Fruit fly (Drosophila melanogaster) whole organism, adult: ENCODE measurements around the gene sog.

Source experiments
- CG7045 ChIP-seq: fragments of 200-800 bp; sonication (Bioruptor generic); optimal IDR thresholded peaks from 2 replicates; lab custom pipeline; 2017; ENCODE audit warnings: missing biosample characterization, mild to moderate bottlenecking, missing genetic modification characterization
- toe ChIP-seq: fragments of 200-800 bp; sonication (Bioruptor generic); optimal IDR thresholded peaks from 2 replicates; lab custom pipeline; 2016; ENCODE audit warnings: missing biosample characterization, missing genetic modification characterization

DNA sequence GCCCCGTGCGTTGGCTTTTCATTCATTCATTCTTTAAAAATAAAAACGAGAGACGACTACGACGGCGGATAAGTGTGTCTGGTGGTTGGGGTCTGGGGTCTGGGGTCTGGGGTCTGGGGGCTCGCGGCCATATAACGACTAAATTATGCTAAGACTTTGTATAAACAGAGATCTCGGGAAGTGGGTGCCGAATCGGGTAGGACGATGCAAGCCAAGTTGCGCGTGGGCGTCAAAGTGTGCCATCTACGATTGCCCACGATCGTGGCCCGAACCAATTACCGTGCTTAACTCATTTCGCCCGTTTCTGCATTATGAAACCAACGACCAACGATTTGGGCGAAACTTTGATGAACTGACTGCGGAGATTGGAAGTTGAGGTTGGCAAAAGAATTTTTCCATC, 9.4 kb downstream of the sog start:
- no peak for TF ChIP-seq toe (GFP tag; lab: Kevin White, UChicago)
- TF ChIP-seq CG7045 (GFP tag; lab: Kevin White, UChicago) = no peak
